Worm (Caenorhabditis elegans): ENCODE measurements around the gene T25D10.4.

Gene T25D10.4

DNA sequence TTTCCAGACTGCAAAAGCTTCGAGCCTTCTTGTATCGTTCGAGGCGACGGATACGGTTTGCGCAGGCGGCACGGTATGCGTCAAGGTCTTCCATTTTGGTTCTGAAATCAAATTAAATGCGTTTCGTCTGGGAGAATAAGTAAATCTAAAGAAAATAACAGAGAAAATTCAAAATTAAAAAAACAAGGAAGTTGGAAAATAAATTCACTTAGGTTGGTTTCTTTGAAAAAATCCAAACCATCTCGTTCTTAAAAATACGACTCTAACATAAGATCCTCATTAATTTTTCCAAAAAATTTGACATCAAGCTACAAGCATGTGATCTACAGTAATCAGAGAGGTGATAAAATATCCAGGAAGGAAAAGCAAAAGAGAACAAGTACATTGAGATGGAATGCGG is at the start of gene T25D10.4:
Gene T25D10.4 (minus strand): TSS at position 101 of the 400 bp plus-strand sequence.
- TF ChIP-seq ZK546.5 (tag; optimal IDR thresholded peaks at IDR 0.05) (no peak), nhr-48 (tag; optimal IDR thresholded peaks at IDR 0.05) (no peak), unc-62 (GFP tag; optimal IDR thresholded peaks at IDR 0.05 in 1 of 2) (peak in 1 of 2 experiments; percentile 31), unc-62 (tag; optimal IDR thresholded peaks at IDR 0.05) (no peak)

- TF ChIP-seq pqm-1 (tag; optimal IDR thresholded peaks at IDR 0.05): no peak
- TF ChIP-seq ceh-82 (tag; optimal IDR thresholded peaks at IDR 0.05): no peak
- no peak for TF ChIP-seq tag-97 (GFP tag; IDR thresholded peaks at IDR 0.05)
These were observed 44.6 kb upstream of the T25D10.4 start, which contains the start of gene aptf-1 for ce11 chrII:6454671-6455070. Gene aptf-1, plus strand, starts transcription at chrII:6454971.

DNA sequence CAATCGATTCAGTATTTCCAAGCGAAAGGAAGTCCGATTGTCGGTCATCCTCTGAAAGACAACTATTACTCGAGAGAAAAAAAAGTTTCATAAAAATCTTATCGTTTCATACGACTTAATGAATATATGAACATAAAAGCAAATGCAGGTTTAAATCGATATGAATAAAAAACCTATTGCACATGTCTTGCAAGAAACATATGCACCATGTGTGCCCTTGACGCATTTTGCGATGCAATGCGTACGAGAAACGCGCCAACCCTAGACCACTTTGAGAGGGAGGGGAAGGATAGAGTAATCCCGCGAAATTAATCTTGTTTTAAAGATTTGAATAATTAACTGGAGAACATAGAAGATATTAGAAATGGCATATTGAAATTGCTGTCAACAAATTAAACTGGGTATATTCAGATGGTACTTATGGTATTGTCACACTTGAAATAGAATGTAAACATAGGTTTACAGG is 43.3 kb upstream of the T25D10.4 start, which contains the start of gene atg-16.2:
Gene atg-16.2 (minus strand): TSS at position 51 of the 466 bp plus-strand sequence.
- no peak for TF ChIP-seq snpc-1.2 (GFP tag; IDR thresholded peaks at IDR 0.05)
- TF ChIP-seq madf-5 (GFP tag; IDR thresholded peaks at IDR 0.05): no peak
- peak in 1 of 2 experiments; percentile 53 for TF ChIP-seq mdl-1 (tag; optimal IDR thresholded peaks at IDR 0.05)
- no peak for TF ChIP-seq ceh-44 (GFP tag; IDR thresholded peaks at IDR 0.05)
- no peak for TF ChIP-seq duxl-1 (tag; optimal IDR thresholded peaks at IDR 0.05; ENCODE audit: poor library complexity)
- TF ChIP-seq dmd-6 (GFP tag; IDR thresholded peaks at IDR 0.05): no peak
- no peak for TF ChIP-seq nhr-102 (tag; optimal IDR thresholded peaks at IDR 0.05)
- no peak for TF ChIP-seq ctbp-1 (GFP tag; IDR thresholded peaks at IDR 0.05)
- no peak for TF ChIP-seq set-16 (GFP tag; IDR thresholded peaks at IDR 0.05)
- TF ChIP-seq aha-1 (tag): no peak
- no peak for TF ChIP-seq mxl-2 (GFP tag; conservative IDR thresholded peaks at IDR 0.05)
- TF ChIP-seq aly-2 (tag; optimal IDR thresholded peaks at IDR 0.05): no peak
- no peak for TF ChIP-seq unc-39 (tag; optimal IDR thresholded peaks at IDR 0.05)
- no peak for TF ChIP-seq lin-15B (tag; optimal IDR thresholded peaks at IDR 0.05)
- no peak for TF ChIP-seq saeg-2 (GFP tag; IDR thresholded peaks at IDR 0.05)
- TF ChIP-seq Y48G9A.11 (GFP tag; IDR thresholded peaks at IDR 0.05): no peak
- no peak for TF ChIP-seq zfp-2 (tag; optimal IDR thresholded peaks at IDR 0.05)
- no peak for TF ChIP-seq unc-62 (GFP tag; optimal IDR thresholded peaks at IDR 0.05 in 1 of 2)
- TF ChIP-seq unc-62 (tag; optimal IDR thresholded peaks at IDR 0.05): no peak
- TF ChIP-seq lir-3 (tag; optimal IDR thresholded peaks at IDR 0.05): no peak
- no peak for TF ChIP-seq Y75B8A.6 (GFP tag; IDR thresholded peaks at IDR 0.05)
- TF ChIP-seq hmg-1.1 (GFP tag; IDR thresholded peaks at IDR 0.05): peak; percentile 46; the same call in 1 of the 2 replicates
- no peak for TF ChIP-seq pqm-1 (tag; optimal IDR thresholded peaks at IDR 0.05)
- TF ChIP-seq fkh-10 (GFP tag; optimal IDR thresholded peaks at IDR 0.05): no peak
- no peak for TF ChIP-seq F26F4.8 (GFP tag; conservative IDR thresholded peaks at IDR 0.05)
- no peak for TF ChIP-seq nhr-42 (GFP tag; IDR thresholded peaks at IDR 0.05)
- no peak for TF ChIP-seq nhr-25 (tag; optimal IDR thresholded peaks at IDR 0.05; ENCODE audit: borderline replicate concordance, insufficient read depth)
- no peak for TF ChIP-seq pha-4 (GFP tag; IDR thresholded peaks at IDR 0.05)
- TF ChIP-seq pha-4 (tag; optimal IDR thresholded peaks at IDR 0.05): peak; percentile 67
- no peak for TF ChIP-seq gei-8 (GFP tag; optimal IDR thresholded peaks at IDR 0.05)
- TF ChIP-seq unc-130 (GFP tag; optimal IDR thresholded peaks at IDR 0.05): no peak
- TF ChIP-seq daf-19 (GFP tag; conservative IDR thresholded peaks at IDR 0.05): 0 out of 2 replicates have a peak, but pooled peaks have one; percentile 9
- no peak for TF ChIP-seq lin-29 (GFP tag; IDR thresholded peaks at IDR 0.05)
- TF ChIP-seq lin-38 (GFP tag; IDR thresholded peaks at IDR 0.05): no peak
- no peak for TF ChIP-seq ceh-20 (GFP tag; IDR thresholded peaks at IDR 0.05)
- TF ChIP-seq nhr-11 (tag; optimal IDR thresholded peaks at IDR 0.05): peak; percentile 42
- TF ChIP-seq zag-1 (tag; optimal IDR thresholded peaks at IDR 0.05): no peak
- TF ChIP-seq F10B5.3 (tag; optimal IDR thresholded peaks at IDR 0.05): no peak
- peak; percentile 84 for TF ChIP-seq hlh-30 (tag; optimal IDR thresholded peaks at IDR 0.05; ENCODE audit: insufficient read depth)
- no peak for TF ChIP-seq nhr-111 (GFP tag; optimal IDR thresholded peaks at IDR 0.05)
- no peak for TF ChIP-seq R02D3.7 (tag; optimal IDR thresholded peaks at IDR 0.05)
- no peak for TF ChIP-seq F44E2.7 (GFP tag; IDR thresholded peaks at IDR 0.05)
- peak; percentile 54 for TF ChIP-seq dpl-1 (GFP tag; optimal IDR thresholded peaks at IDR 0.05)
- TF ChIP-seq dmd-9 (GFP tag; IDR thresholded peaks at IDR 0.05): no peak

All from whole organism, L4 larva.